Fruit fly (Drosophila melanogaster): Measurements from ENCODE around the gene Edc3.

Gene Edc3

DNA sequence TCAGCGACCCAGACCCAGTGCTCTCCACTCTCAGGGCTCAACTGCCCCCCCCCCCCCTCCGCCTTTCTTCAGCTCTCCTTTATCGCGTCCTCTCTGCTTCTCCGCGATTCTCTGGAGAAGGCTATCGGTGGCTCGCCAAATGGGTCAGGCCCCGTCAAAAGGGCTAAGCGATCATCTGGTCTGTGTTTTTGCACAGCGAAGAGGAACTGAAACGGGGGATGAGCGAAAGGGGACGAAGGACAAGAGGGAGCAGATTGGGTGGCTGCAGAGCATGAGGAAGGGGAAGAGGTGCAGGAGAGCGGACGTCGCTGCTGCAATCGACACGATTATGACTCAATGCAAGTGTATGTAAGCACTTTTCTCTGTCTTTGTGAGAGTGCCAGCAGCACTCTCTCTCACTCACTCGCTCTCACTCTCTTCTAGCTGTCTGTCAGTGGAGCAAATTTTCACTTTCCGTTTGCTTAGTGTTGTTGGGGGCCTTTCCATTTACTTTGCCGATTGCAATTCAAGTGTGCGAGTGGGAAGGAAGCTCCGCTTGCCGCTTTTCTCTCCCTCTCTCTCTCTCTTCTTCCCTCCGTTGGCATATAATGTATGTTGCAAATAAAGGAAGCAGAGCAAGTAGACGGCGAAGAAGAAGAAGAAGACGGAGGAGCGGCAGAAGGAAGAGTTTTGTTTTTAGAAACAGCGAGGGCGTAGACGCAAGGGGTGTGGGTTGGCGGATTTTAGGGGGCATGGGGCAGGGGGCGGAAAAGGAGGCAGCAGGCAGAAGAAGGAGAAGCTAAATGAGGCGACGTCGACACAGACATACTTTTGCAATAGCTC is 48.1 kb upstream of the Edc3 start (continued):
- no peak for TF ChIP-seq dan (GFP tag; IDR thresholded peaks at IDR 0.05)
- no peak for TF ChIP-seq ash1 (GFP tag; optimal IDR thresholded peaks at IDR 0.05)
- no peak for TF ChIP-seq CG6175 (GFP tag; IDR thresholded peaks at IDR 0.05)
- TF ChIP-seq lbe (GFP tag; optimal IDR thresholded peaks at IDR 0.05) = peak; percentile 65

DNA sequence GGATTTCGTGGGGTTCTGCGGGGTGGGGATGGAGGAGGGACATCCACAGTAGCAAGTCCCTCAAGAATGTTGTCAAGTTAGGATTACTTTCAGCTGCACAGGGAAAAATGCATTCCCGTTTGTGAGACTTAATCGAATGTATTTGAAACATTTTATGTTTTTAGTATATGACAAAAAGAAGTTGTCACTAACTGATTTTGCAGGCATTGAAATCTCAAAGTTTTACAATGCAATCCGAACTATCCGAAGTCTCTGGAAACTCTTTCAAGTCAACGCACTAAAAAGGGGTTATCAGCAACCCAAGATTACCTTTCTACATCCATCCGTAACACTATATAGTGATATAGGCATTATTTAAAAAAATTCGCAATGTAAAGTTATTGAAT is 47.2 kb upstream of the Edc3 start:
- TF ChIP-seq scrt (GFP tag; optimal IDR thresholded peaks at IDR 0.05) (no peak), bsh (GFP tag; optimal IDR thresholded peaks at IDR 0.05) (peak in 1 of 2 experiments; percentile 18)

DNA sequence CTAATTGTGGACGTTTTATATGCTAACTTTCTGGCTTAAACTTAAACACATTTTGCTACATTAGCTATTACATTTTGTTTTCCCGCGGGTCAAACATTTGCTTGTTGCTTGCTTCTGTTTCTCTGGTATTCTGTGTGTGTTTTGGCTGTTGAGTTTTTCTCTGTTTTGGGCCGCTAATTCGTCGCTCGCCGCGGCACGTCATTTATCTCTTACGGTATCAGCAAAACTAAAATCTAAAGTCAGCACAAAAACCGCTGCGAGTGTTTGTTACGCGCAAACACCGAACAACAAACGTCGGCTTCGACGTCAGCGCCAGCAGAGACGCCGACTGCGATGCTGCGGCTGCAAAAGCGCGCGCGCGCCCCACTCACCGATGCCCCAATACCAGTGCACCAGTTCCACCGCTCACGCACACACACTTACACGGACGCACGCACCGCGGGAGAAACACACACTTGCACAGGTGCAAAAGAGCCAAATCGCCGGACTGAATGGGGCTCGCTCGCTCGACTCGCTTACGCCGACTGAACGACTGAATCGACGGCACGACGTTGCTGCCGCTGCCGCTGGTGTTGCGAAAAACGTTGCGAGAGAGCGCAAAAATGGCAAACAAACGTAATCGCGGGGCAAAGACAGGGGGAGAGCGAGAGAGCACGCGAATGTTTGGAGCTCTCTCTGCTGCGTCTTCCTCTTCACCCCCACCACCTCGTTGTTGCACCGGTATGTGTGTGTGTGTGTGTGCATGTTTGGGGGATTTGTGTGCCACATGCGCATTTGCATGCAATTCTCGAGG is 46.6 kb upstream of the Edc3 start:
- TF ChIP-seq mld (GFP tag; IDR thresholded peaks at IDR 0.05; ENCODE audit: partially characterized antibody) = no peak
- no peak for TF ChIP-seq Oli (tag; optimal IDR thresholded peaks at IDR 0.05)
- TF ChIP-seq ranshi (GFP tag; IDR thresholded peaks at IDR 0.05) = 0 out of 2 replicates have a peak, but pooled peaks have one; percentile 13
- TF ChIP-seq CG2129 (GFP tag; IDR thresholded peaks at IDR 0.05; ENCODE audit: partially characterized antibody) = no peak
- no peak for TF ChIP-seq CG12104 (GFP tag; optimal IDR thresholded peaks at IDR 0.05)
- peak in 1 of 2 experiments; percentile 77 for TF ChIP-seq Eip74EF (GFP tag; optimal IDR thresholded peaks at IDR 0.05)
- no peak for TF ChIP-seq knrl (GFP tag; IDR thresholded peaks at IDR 0.05; ENCODE audit: partially characterized antibody)
- TF ChIP-seq CG3995 (GFP tag; optimal IDR thresholded peaks at IDR 0.05) = no peak
- no peak for TF ChIP-seq CG5180 (GFP tag; optimal IDR thresholded peaks at IDR 0.05)
- TF ChIP-seq CG5245 (GFP tag; optimal IDR thresholded peaks at IDR 0.05) = no peak
- no peak for TF ChIP-seq CG10431 (GFP tag; optimal IDR thresholded peaks at IDR 0.05)
- TF ChIP-seq kah (GFP tag; optimal IDR thresholded peaks at IDR 0.05) = no peak
- TF ChIP-seq lbe (GFP tag; optimal IDR thresholded peaks at IDR 0.05) = peak; percentile 50
- no peak for TF ChIP-seq Optix (GFP tag; IDR thresholded peaks at IDR 0.05)
- TF ChIP-seq Ada2b (GFP tag; IDR thresholded peaks at IDR 0.05) = no peak
- no peak for TF ChIP-seq Fer2 (tag; optimal IDR thresholded peaks at IDR 0.05)
- peak; percentile 32; the same call in 1 of the 3 replicates for TF ChIP-seq CG34422 (GFP tag; IDR thresholded peaks at IDR 0.05)
- TF ChIP-seq ci (GFP tag; IDR thresholded peaks at IDR 0.05) = 0 out of 3 replicates have a peak, but pooled peaks have one; percentile 54
- no peak for TF ChIP-seq prd (optimal IDR thresholded peaks at IDR 0.05)
- TF ChIP-seq prd (GFP tag; IDR thresholded peaks at IDR 0.05) = no peak
- TF ChIP-seq gt (GFP tag; IDR thresholded peaks at IDR 0.05) = no peak
- peak; percentile 4 for TF ChIP-seq CG9437 (GFP tag; optimal IDR thresholded peaks at IDR 0.05)
- TF ChIP-seq ham (GFP tag; IDR thresholded peaks at IDR 0.05) = no peak
- TF ChIP-seq Rfx (GFP tag; IDR thresholded peaks at IDR 0.05) = no peak
- no peak for TF ChIP-seq odd (GFP tag; optimal IDR thresholded peaks at IDR 0.05)
- peak; percentile 64; the same call in 1 of the 2 replicates for TF ChIP-seq crol (GFP tag; IDR thresholded peaks at IDR 0.05)
- no peak for TF ChIP-seq CG4854 (GFP tag; optimal IDR thresholded peaks at IDR 0.05)
- no peak for TF ChIP-seq Nf-YC (tag; optimal IDR thresholded peaks at IDR 0.05)
- no peak for TF ChIP-seq emc (GFP tag; optimal IDR thresholded peaks at IDR 0.05)
- peak; percentile 37; the same call in 1 of the 4 replicates for TF ChIP-seq Dll (GFP tag; IDR thresholded peaks at IDR 0.05; ENCODE audit: partially characterized antibody)
- TF ChIP-seq sob (GFP tag; IDR thresholded peaks at IDR 0.05) = no peak
- TF ChIP-seq onecut (GFP tag; IDR thresholded peaks at IDR 0.05) = peak; percentile 68
- TF ChIP-seq cwo (GFP tag; optimal IDR thresholded peaks at IDR 0.05) = no peak
- TF ChIP-seq aop (GFP tag; IDR thresholded peaks at IDR 0.05) = no peak
- no peak for TF ChIP-seq CG17359 (tag; optimal IDR thresholded peaks at IDR 0.05)
- peak; percentile 47 for TF ChIP-seq CG3163 (GFP tag; optimal IDR thresholded peaks at IDR 0.05)
- no peak for TF ChIP-seq CG34376 (GFP tag; optimal IDR thresholded peaks at IDR 0.05)
- no peak for TF ChIP-seq wek (GFP tag; optimal IDR thresholded peaks at IDR 0.05)
- no peak for TF ChIP-seq cad (GFP tag; optimal IDR thresholded peaks at IDR 0.05)
